Fruit fly (Drosophila melanogaster): Measurements from ENCODE around the gene Hgsnat.

Gene Hgsnat

dm6 chrX:4943505-4943904 is 25.0 kb downstream of the Hgsnat start:
- TF ChIP-seq EcR (GFP tag; optimal IDR thresholded peaks at IDR 0.05) (peak; percentile 60), CG17806 (tag; optimal IDR thresholded peaks at IDR 0.05) (no peak), CG8159 (tag; optimal IDR thresholded peaks at IDR 0.05) (no peak)

dm6 chrX:4955788-4956442 is 37.4 kb downstream of the Hgsnat start:
- TF ChIP-seq CG12605 (GFP tag; IDR thresholded peaks at IDR 0.05), result 0 out of 2 replicates have a peak, but pooled peaks have one; percentile 11
- TF ChIP-seq CG10348 (GFP tag; IDR thresholded peaks at IDR 0.05), result no peak
- peak; percentile 89 for TF ChIP-seq EcR (GFP tag; optimal IDR thresholded peaks at IDR 0.05)
- peak; percentile 20; the same call in 1 of the 3 replicates for TF ChIP-seq CG4496 (GFP tag; IDR thresholded peaks at IDR 0.05)
- no peak for TF ChIP-seq Pif1A (GFP tag; optimal IDR thresholded peaks at IDR 0.05)

- TF ChIP-seq CG8301 (tag; optimal IDR thresholded peaks at IDR 0.05) (peak; percentile 73), CG17806 (tag; optimal IDR thresholded peaks at IDR 0.05) (peak; percentile 53), fd96Ca (GFP tag; IDR thresholded peaks at IDR 0.05) (0 out of 3 replicates have a peak, but pooled peaks have one; percentile 44), CG9948 (tag; optimal IDR thresholded peaks at IDR 0.05) (peak; percentile 45), CG34367 (tag; optimal IDR thresholded peaks at IDR 0.05) (peak; percentile 32), CG4496 (GFP tag; IDR thresholded peaks at IDR 0.05) (peak; percentile 65; the same call in 2 of the 3 replicates), D1 (tag; optimal IDR thresholded peaks at IDR 0.05) (no peak), Ets98B (GFP tag; IDR thresholded peaks at IDR 0.05) (peak; percentile 68), gl (tag; optimal IDR thresholded peaks at IDR 0.05) (no peak), Pif1B (GFP tag; optimal IDR thresholded peaks at IDR 0.05) (peak; percentile 23), Snoo (tag; optimal IDR thresholded peaks at IDR 0.05) (no peak), rn (GFP tag; IDR thresholded peaks at IDR 0.05) (no peak), CG14655 (GFP tag; optimal IDR thresholded peaks at IDR 0.05) (peak; percentile 76), CG12605 (GFP tag; IDR thresholded peaks at IDR 0.05) (peak; percentile 43; the same call in 1 of the 2 replicates), CG13204 (GFP tag; optimal IDR thresholded peaks at IDR 0.05) (no peak), CG8159 (tag; optimal IDR thresholded peaks at IDR 0.05) (peak; percentile 37), CG10348 (GFP tag; IDR thresholded peaks at IDR 0.05) (no peak), EcR (GFP tag; optimal IDR thresholded peaks at IDR 0.05) (no peak), Pif1A (GFP tag; optimal IDR thresholded peaks at IDR 0.05) (peak; percentile 55), CG32121 (GFP tag; IDR thresholded peaks at IDR 0.05) (peak; percentile 32; the same call in 1 of the 2 replicates), CG15710 (tag; optimal IDR thresholded peaks at IDR 0.05) (peak; percentile 48)
Observed at dm6 chrX:4958872-4959271, 40.3 kb downstream of the Hgsnat start.

dm6 chrX:4961028-4961427 is 42.5 kb downstream of the Hgsnat start, which contains the start of gene CG15468:
Gene CG15468, minus strand, starts transcription at chrX:4961128.
- no peak for TF ChIP-seq CG32121 (GFP tag; IDR thresholded peaks at IDR 0.05)
- TF ChIP-seq Snoo (tag; optimal IDR thresholded peaks at IDR 0.05), result no peak
- no peak for TF ChIP-seq CG14655 (GFP tag; optimal IDR thresholded peaks at IDR 0.05)
- no peak for TF ChIP-seq CG9948 (tag; optimal IDR thresholded peaks at IDR 0.05)
- TF ChIP-seq Ets98B (GFP tag; IDR thresholded peaks at IDR 0.05), result no peak
- TF ChIP-seq CG8301 (tag; optimal IDR thresholded peaks at IDR 0.05), result no peak
- TF ChIP-seq EcR (GFP tag; optimal IDR thresholded peaks at IDR 0.05), result no peak
- no peak for TF ChIP-seq fd96Ca (GFP tag; IDR thresholded peaks at IDR 0.05)
- TF ChIP-seq gl (tag; optimal IDR thresholded peaks at IDR 0.05), result no peak

dm6 chrX:4962964-4963363 is 44.4 kb downstream of the Hgsnat start:
- peak; percentile 19 for TF ChIP-seq Pif1A (GFP tag; optimal IDR thresholded peaks at IDR 0.05)
- peak; percentile 18 for TF ChIP-seq CG9948 (tag; optimal IDR thresholded peaks at IDR 0.05)
- peak; percentile 67; the same call in 1 of the 3 replicates for TF ChIP-seq fd96Ca (GFP tag; IDR thresholded peaks at IDR 0.05)
- peak; percentile 77 for TF ChIP-seq CG14655 (GFP tag; optimal IDR thresholded peaks at IDR 0.05)
- TF ChIP-seq EcR (GFP tag; optimal IDR thresholded peaks at IDR 0.05), result no peak
- TF ChIP-seq Pif1B (GFP tag; optimal IDR thresholded peaks at IDR 0.05), result no peak
- TF ChIP-seq CG8301 (tag; optimal IDR thresholded peaks at IDR 0.05), result peak; percentile 63
- no peak for TF ChIP-seq Snoo (tag; optimal IDR thresholded peaks at IDR 0.05)
- TF ChIP-seq CG12605 (GFP tag; IDR thresholded peaks at IDR 0.05), result 0 out of 2 replicates have a peak, but pooled peaks have one; percentile 13
- peak; percentile 55 for TF ChIP-seq Ets98B (GFP tag; IDR thresholded peaks at IDR 0.05)
- 0 out of 3 replicates have a peak, but pooled peaks have one; percentile 25 for TF ChIP-seq CG4496 (GFP tag; IDR thresholded peaks at IDR 0.05)

dm6 chrX:4965673-4966072 is 47.1 kb downstream of the Hgsnat start:
- TF ChIP-seq CG15710 (tag; optimal IDR thresholded peaks at IDR 0.05), result peak; percentile 2
- TF ChIP-seq CG8301 (tag; optimal IDR thresholded peaks at IDR 0.05), result peak; percentile 54
- no peak for TF ChIP-seq CG10348 (GFP tag; IDR thresholded peaks at IDR 0.05)
- TF ChIP-seq CG34367 (tag; optimal IDR thresholded peaks at IDR 0.05), result no peak
- peak; percentile 44; the same call in 1 of the 2 replicates for TF ChIP-seq CG12605 (GFP tag; IDR thresholded peaks at IDR 0.05)
- no peak for TF ChIP-seq EcR (GFP tag; optimal IDR thresholded peaks at IDR 0.05)
- TF ChIP-seq CG4496 (GFP tag; IDR thresholded peaks at IDR 0.05), result peak; percentile 64; the same call in 2 of the 3 replicates
- TF ChIP-seq Pif1B (GFP tag; optimal IDR thresholded peaks at IDR 0.05), result peak; percentile 50
- peak; percentile 65 for TF ChIP-seq CG32121 (GFP tag; IDR thresholded peaks at IDR 0.05)
- TF ChIP-seq Pif1A (GFP tag; optimal IDR thresholded peaks at IDR 0.05), result peak; percentile 71
- no peak for TF ChIP-seq CG17806 (tag; optimal IDR thresholded peaks at IDR 0.05)
- peak; percentile 75 for TF ChIP-seq Ets98B (GFP tag; IDR thresholded peaks at IDR 0.05)
- TF ChIP-seq CG14655 (GFP tag; optimal IDR thresholded peaks at IDR 0.05), result peak; percentile 54
- no peak for TF ChIP-seq gl (tag; optimal IDR thresholded peaks at IDR 0.05)
- TF ChIP-seq D1 (tag; optimal IDR thresholded peaks at IDR 0.05), result no peak
- TF ChIP-seq CG9948 (tag; optimal IDR thresholded peaks at IDR 0.05), result peak; percentile 29
- TF ChIP-seq CG13204 (GFP tag; optimal IDR thresholded peaks at IDR 0.05), result no peak
- TF ChIP-seq rn (GFP tag; IDR thresholded peaks at IDR 0.05), result no peak
- no peak for TF ChIP-seq CG8159 (tag; optimal IDR thresholded peaks at IDR 0.05)
- TF ChIP-seq fd96Ca (GFP tag; IDR thresholded peaks at IDR 0.05), result peak; percentile 77
- TF ChIP-seq Snoo (tag; optimal IDR thresholded peaks at IDR 0.05), result no peak
